Fruit fly (Drosophila melanogaster) whole organism, pupa: ENCODE data around the gene Adgf-D.

Experiments
- CG10348 ChIP-seq: fragments of 200-800 bp; sonication (Bioruptor generic); IDR thresholded peaks from 2 replicates; pipeline ENCODE4 v1.3.6; 2022; ENCODE audit warnings: missing biosample characterization, missing genetic modification characterization
- CG17806 ChIP-seq: fragments of 200-800 bp; sonication (Bioruptor generic); optimal IDR thresholded peaks from 2 replicates; lab custom pipeline; 2018; ENCODE audit warnings: missing biosample characterization, mild to moderate bottlenecking, missing genetic modification characterization, moderate library complexity
- Snoo ChIP-seq: fragments of 200-800 bp; sonication (Bioruptor generic); optimal IDR thresholded peaks from 3 replicates; lab custom pipeline; 2017; ENCODE audit warnings: missing biosample characterization, mild to moderate bottlenecking, missing genetic modification characterization, inconsistent platforms

DNA sequence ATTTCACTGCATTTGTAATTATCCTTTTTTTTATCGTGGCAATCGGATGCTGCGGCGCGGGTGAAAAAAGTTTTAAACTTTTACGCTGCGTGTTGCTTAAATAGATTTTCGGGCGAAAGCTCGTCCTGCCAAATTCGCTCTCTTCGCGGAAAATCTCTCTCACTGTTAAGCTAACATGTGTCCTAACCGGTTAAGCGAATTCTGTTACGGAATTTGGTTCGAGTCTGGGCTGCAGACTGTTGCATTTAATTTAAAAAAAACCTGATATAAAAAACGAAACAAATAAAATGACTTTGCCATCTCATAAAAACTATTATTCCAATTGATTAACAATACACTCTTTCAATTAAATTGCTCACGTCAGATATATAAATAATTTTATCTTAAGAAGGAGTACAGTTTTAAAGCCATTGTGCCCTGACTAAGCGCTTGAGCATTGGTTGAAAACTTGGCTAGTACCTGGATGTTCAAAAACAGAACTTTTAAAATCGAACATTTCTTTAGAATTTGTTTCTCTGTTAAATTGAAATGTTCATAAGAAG, 30.6 kb downstream of the Adgf-D start, which contains the start of gene Task6:
- TF ChIP-seq CG10348 (GFP tag; lab: Robert Waterston, UW) (no peak), CG17806 (tag; lab: Kevin White, UChicago) (no peak), Snoo (tag; lab: Kevin White, UChicago) (no peak)
